Worm (Caenorhabditis elegans): ENCODE data around the gene sru-3.

- TF ChIP-seq ztf-4 (tag; optimal IDR thresholded peaks at IDR 0.05): no peak
- TF ChIP-seq nhr-10 (tag; optimal IDR thresholded peaks at IDR 0.05): no peak
- no peak for TF ChIP-seq snpc-4 (tag; optimal IDR thresholded peaks at IDR 0.05)
These were observed 38.7 kb downstream of the sru-3 start for ce11 chrIV:9535105-9535504.

Measured in whole organism, L2 larva.